Worm (Caenorhabditis elegans): Measurements from ENCODE around the gene nova-1.

ce11 chrV:18123639-18124038 is 41.9 kb upstream of the nova-1 start, which contains the start of gene fbxa-107:
- TF ChIP-seq ztf-23 (GFP tag; IDR thresholded peaks at IDR 0.05) (no peak), med-1 (GFP tag; optimal IDR thresholded peaks at IDR 0.05; ENCODE audit: insufficient read depth) (no peak), flt-1 (GFP tag; IDR thresholded peaks at IDR 0.05) (no peak), T22C8.4 (GFP tag; IDR thresholded peaks at IDR 0.05) (no peak), ref-1 (GFP tag; conservative IDR thresholded peaks at IDR 0.05) (no peak)

Measured in whole organism, midembryonic.